Fruit fly (Drosophila melanogaster): Measurements from ENCODE around the gene CG6398.

DNA sequence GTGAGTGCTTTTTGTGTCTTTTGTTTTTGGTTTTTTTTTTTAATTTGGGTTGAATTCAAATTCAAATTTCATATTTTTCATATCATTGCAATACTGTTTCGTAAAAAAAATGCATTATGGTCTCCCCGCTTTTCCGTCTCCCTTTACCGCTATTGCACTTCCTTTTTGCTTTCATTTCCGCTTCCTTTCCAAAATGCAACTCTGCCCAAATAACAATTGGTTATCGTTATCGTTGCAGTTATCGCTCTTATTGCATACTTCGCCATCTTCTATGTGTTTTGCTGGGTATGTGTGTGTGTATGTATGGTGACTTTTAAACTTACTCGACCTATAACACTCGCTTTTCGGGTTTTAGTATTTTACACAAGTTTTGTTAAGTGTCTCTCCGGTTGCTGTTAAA is 34.5 kb downstream of the CG6398 start:
- TF ChIP-seq pan (optimal IDR thresholded peaks at IDR 0.05) (no peak), EcR (GFP tag; optimal IDR thresholded peaks at IDR 0.05) (no peak), CG8478 (optimal IDR thresholded peaks at IDR 0.05) (no peak), Dll (optimal IDR thresholded peaks at IDR 0.05) (no peak), usp (GFP tag; optimal IDR thresholded peaks at IDR 0.05) (no peak)

All from whole organism.